Fruit fly (Drosophila melanogaster): ENCODE measurements around the gene CG11122.
A peak's percentile ranks its signal among the peaks of the same experiment; 100 is the strongest.

- TF ChIP-seq Sox15 (GFP tag; optimal IDR thresholded peaks at IDR 0.05) (no peak), Eip78C (GFP tag) (peak; percentile 75), CG8319 (GFP tag; optimal IDR thresholded peaks at IDR 0.05) (no peak), Gug (GFP tag; IDR thresholded peaks at IDR 0.05) (no peak)
Observed at dm6 chrX:11154511-11155197, 30.1 kb upstream of the CG11122 start.
